Fruit fly (Drosophila melanogaster) whole organism, embryonic: ENCODE measurements around the gene mTerf3.

Source experiments
- Atf3 ChIP-seq: fragments of 200-800 bp; sonication (Bioruptor generic); optimal IDR thresholded peaks from 3 replicates; lab custom pipeline; 2016; ENCODE audit warnings: missing biosample characterization, missing genetic modification characterization
- BEAF-32 ChIP-seq: fragments of 200-800 bp; sonication (Bioruptor generic); optimal IDR thresholded peaks from 3 replicates; lab custom pipeline; 2017; ENCODE audit warnings: missing biosample characterization, missing genetic modification characterization, mild to moderate bottlenecking, moderate library complexity, missing genetic modification reagents
- CG10147 ChIP-seq: fragments of 200-800 bp; sonication (Bioruptor generic); optimal IDR thresholded peaks from 2 replicates; lab custom pipeline; 2019; ENCODE audit warnings: missing biosample characterization, mild to moderate bottlenecking, missing genetic modification characterization, moderate library complexity
- CG10267 ChIP-seq: fragments of 200-800 bp; sonication (Bioruptor generic); optimal IDR thresholded peaks from 2 replicates; lab custom pipeline; 2018; ENCODE audit warnings: missing biosample characterization, mild to moderate bottlenecking, missing genetic modification characterization, moderate library complexity
- CG11085 ChIP-seq: fragments of 200-800 bp; sonication (Bioruptor generic); IDR thresholded peaks from 2 replicates; pipeline ENCODE4 v1.3.6; 2022; ENCODE audit warnings: missing biosample characterization, missing genetic modification characterization
- CG15073 ChIP-seq: fragments of 200-800 bp; sonication (Bioruptor generic); optimal IDR thresholded peaks from 2 replicates; lab custom pipeline; 2016; ENCODE audit warnings: missing biosample characterization, missing genetic modification characterization
- CG16863 ChIP-seq: fragments of 200-800 bp; sonication (Bioruptor generic); optimal IDR thresholded peaks from 3 replicates; lab custom pipeline; 2016; ENCODE audit warnings: missing biosample characterization, missing genetic modification characterization
- CG17328 ChIP-seq: fragments of 200-800 bp; sonication (Bioruptor generic); IDR thresholded peaks from 2 replicates; pipeline ENCODE4 v1.3.6; 2022; ENCODE audit warnings: missing biosample characterization, missing genetic modification characterization
- CG2202 ChIP-seq: fragments of 200-800 bp; sonication (Bioruptor generic); optimal IDR thresholded peaks from 2 replicates; lab custom pipeline; 2018; ENCODE audit warnings: missing biosample characterization, mild to moderate bottlenecking, missing genetic modification characterization
- CG3163 ChIP-seq: fragments of 200-800 bp; sonication (Bioruptor generic); optimal IDR thresholded peaks from 3 replicates; lab custom pipeline; 2016; ENCODE audit warnings: missing biosample characterization, missing genetic modification characterization
- CG32532 ChIP-seq: fragments of 200-800 bp; sonication (Bioruptor generic); IDR thresholded peaks from 2 replicates; pipeline ENCODE4 v1.3.6; 2022; ENCODE audit warnings: missing biosample characterization, missing genetic modification characterization
- CG33213 ChIP-seq: fragments of 200-800 bp; sonication (Bioruptor generic); optimal IDR thresholded peaks from 3 replicates; lab custom pipeline; 2016; ENCODE audit warnings: missing biosample characterization, missing genetic modification characterization
- CG3995 ChIP-seq: fragments of 200-800 bp; sonication (Bioruptor generic); optimal IDR thresholded peaks from 3 replicates; lab custom pipeline; 2016; ENCODE audit warnings: missing biosample characterization, missing genetic modification characterization
- CG6683 ChIP-seq: fragments of 200-800 bp; sonication (Bioruptor generic); optimal IDR thresholded peaks from 2 replicates; lab custom pipeline; 2017; ENCODE audit warnings: missing biosample characterization, mild to moderate bottlenecking, missing genetic modification characterization, missing genetic modification reagents
- CG7963 ChIP-seq: fragments of 200-800 bp; sonication (Bioruptor generic); IDR thresholded peaks from 3 replicates; pipeline ENCODE4 v1.3.6; 2022; ENCODE audit warnings: missing biosample characterization, missing genetic modification characterization; ENCODE audit not compliant: partially characterized antibody
- CG8924 ChIP-seq: fragments of 200-800 bp; optimal IDR thresholded peaks from 3 replicates; lab custom pipeline; 2019; ENCODE audit warnings: missing biosample characterization, mild to moderate bottlenecking, missing genetic modification characterization, moderate library complexity
- CG9932 ChIP-seq: fragments of 200-800 bp; sonication (Bioruptor generic); IDR thresholded peaks from 2 replicates; pipeline ENCODE4 v1.3.6; 2022; ENCODE audit warnings: missing biosample characterization, missing genetic modification characterization
- CHES-1-like ChIP-seq: fragments of 200-800 bp; sonication (Bioruptor generic); optimal IDR thresholded peaks from 2 replicates; lab custom pipeline; 2016; ENCODE audit warnings: missing biosample characterization, missing genetic modification characterization
- Hr78 ChIP-seq, 2 experiments: fragments of 200-800 bp in 1 of 2; fragments of >200 bp in 1 of 2; sonication (Bioruptor generic) in 1 of 2; optimal IDR thresholded peaks; 2 replicates each; lab custom pipeline; 2017 to 2019; ENCODE audit warnings: missing biosample characterization in 2 of 2, missing genetic modification characterization in 2 of 2, mild to moderate bottlenecking in 1 of 2, moderate library complexity in 1 of 2
- Nf-YA ChIP-seq: fragments of 200-800 bp; sonication (Bioruptor generic); IDR thresholded peaks from 2 replicates; pipeline ENCODE4 v1.3.6; 2022; ENCODE audit warnings: missing biosample characterization, missing genetic modification characterization
- Nf-YC ChIP-seq: fragments of 200-800 bp; optimal IDR thresholded peaks from 3 replicates; lab custom pipeline; 2019; ENCODE audit warnings: missing biosample characterization, mild to moderate bottlenecking, missing genetic modification characterization, moderate library complexity
- Rfx ChIP-seq: fragments of 200-800 bp; sonication (Bioruptor generic); IDR thresholded peaks from 2 replicates; pipeline ENCODE4 v1.3.6; 2022; ENCODE audit warnings: missing biosample characterization, missing genetic modification characterization
- Xbp1 ChIP-seq: fragments of 200-800 bp; sonication (Bioruptor generic); optimal IDR thresholded peaks from 3 replicates; lab custom pipeline; 2016; ENCODE audit warnings: missing biosample characterization, mild to moderate bottlenecking, missing genetic modification characterization
- ap ChIP-seq: fragments of 200-800 bp; sonication (Bioruptor generic); IDR thresholded peaks from 2 replicates; pipeline ENCODE4 v1.3.6; 2022; ENCODE audit warnings: missing biosample characterization, missing genetic modification characterization
- ase ChIP-seq: fragments of 200-800 bp; sonication (Bioruptor generic); IDR thresholded peaks from 3 replicates; pipeline ENCODE4 v1.3.6; 2022; ENCODE audit warnings: missing biosample characterization, missing genetic modification characterization
- cg ChIP-seq: fragments of 200-800 bp; sonication (Bioruptor generic); optimal IDR thresholded peaks from 3 replicates; lab custom pipeline; 2019; ENCODE audit warnings: missing biosample characterization, mild to moderate bottlenecking, missing genetic modification characterization, moderate library complexity
- chinmo ChIP-seq: fragments of 200-800 bp; sonication (Bioruptor generic); IDR thresholded peaks from 4 replicates; pipeline ENCODE4 v1.3.6; 2022; ENCODE audit warnings: missing biosample characterization, missing genetic modification characterization; ENCODE audit not compliant: partially characterized antibody
- dan ChIP-seq: fragments of 200-800 bp; sonication (Bioruptor generic); IDR thresholded peaks from 2 replicates; pipeline ENCODE4 v1.3.6; 2022; ENCODE audit warnings: missing biosample characterization, missing genetic modification characterization
- dmrt11E ChIP-seq: fragments of 200-800 bp; sonication (Bioruptor generic); optimal IDR thresholded peaks from 3 replicates; lab custom pipeline; 2018; ENCODE audit warnings: missing biosample characterization, mild to moderate bottlenecking, missing genetic modification characterization, moderate library complexity
- gem ChIP-seq: fragments of 200-800 bp; sonication (Bioruptor generic); optimal IDR thresholded peaks from 2 replicates; lab custom pipeline; 2019; ENCODE audit warnings: missing biosample characterization, mild to moderate bottlenecking, missing genetic modification characterization, moderate library complexity
- grau ChIP-seq: fragments of 200-800 bp; optimal IDR thresholded peaks from 3 replicates; lab custom pipeline; 2019; ENCODE audit warnings: missing biosample characterization, mild to moderate bottlenecking, missing genetic modification characterization, moderate library complexity
- grn ChIP-seq: fragments of 200-800 bp; sonication (Bioruptor generic); optimal IDR thresholded peaks from 3 replicates; lab custom pipeline; 2017; ENCODE audit warnings: missing biosample characterization, missing genetic modification characterization
- hkb ChIP-seq, 2 experiments: fragments of 200-800 bp in 1 of 2; fragments of >200 bp in 1 of 2; sonication (Bioruptor generic) in 1 of 2; IDR thresholded peaks in 1 of 2; optimal IDR thresholded peaks in 1 of 2; 2 replicates each; pipeline versions ENCODE4 v1.3.6 to Lab custom; 2017 to 2022; ENCODE audit warnings: missing biosample characterization in 1 of 2, missing genetic modification characterization in 1 of 2
- maf-S ChIP-seq: fragments of 200-800 bp; sonication (Bioruptor generic); optimal IDR thresholded peaks from 2 replicates; lab custom pipeline; 2016; ENCODE audit warnings: missing biosample characterization, missing genetic modification characterization
- mirr ChIP-seq: fragments of 200-800 bp; sonication (Bioruptor generic); optimal IDR thresholded peaks from 3 replicates; lab custom pipeline; 2018; ENCODE audit warnings: missing biosample characterization, mild to moderate bottlenecking, missing genetic modification characterization
- nau ChIP-seq: fragments of 200-800 bp; sonication (Bioruptor generic); optimal IDR thresholded peaks from 3 replicates; lab custom pipeline; 2017; ENCODE audit warnings: missing biosample characterization, mild to moderate bottlenecking, missing genetic modification characterization, missing genetic modification reagents
- nom ChIP-seq: fragments of 200-800 bp; sonication (Bioruptor generic); optimal IDR thresholded peaks from 2 replicates; lab custom pipeline; 2017; ENCODE audit warnings: missing biosample characterization, missing genetic modification characterization, mild to moderate bottlenecking, moderate library complexity, missing genetic modification reagents
- p53 ChIP-seq: fragments of 200-800 bp; sonication (Bioruptor generic); optimal IDR thresholded peaks from 2 replicates; lab custom pipeline; 2016; ENCODE audit warnings: missing biosample characterization, missing genetic modification characterization
- phol ChIP-seq: fragments of 200-800 bp; sonication (Bioruptor generic); optimal IDR thresholded peaks from 3 replicates; lab custom pipeline; 2018; ENCODE audit warnings: missing biosample characterization, mild to moderate bottlenecking, missing genetic modification characterization, moderate library complexity
- psq ChIP-seq: fragments of 200-800 bp; sonication (Bioruptor generic); optimal IDR thresholded peaks from 2 replicates; lab custom pipeline; 2017; ENCODE audit warnings: missing biosample characterization, missing genetic modification characterization
- ranshi ChIP-seq: fragments of 200-800 bp; sonication (Bioruptor generic); IDR thresholded peaks from 2 replicates; pipeline ENCODE4 v1.3.6; 2022; ENCODE audit warnings: missing biosample characterization, missing genetic modification characterization
- run ChIP-seq: fragments of 200-800 bp; sonication (Bioruptor generic); optimal IDR thresholded peaks from 3 replicates; lab custom pipeline; 2018; ENCODE audit warnings: missing biosample characterization, mild to moderate bottlenecking, missing genetic modification characterization
- scrt ChIP-seq: fragments of 200-800 bp; sonication (Bioruptor generic); optimal IDR thresholded peaks from 2 replicates; lab custom pipeline; 2018; ENCODE audit warnings: missing biosample characterization, mild to moderate bottlenecking, missing genetic modification characterization, moderate library complexity
- sens ChIP-seq: fragments of 200-800 bp; sonication (Bioruptor generic); peaks from one replicate; lab custom pipeline; 2016; ENCODE audit warnings: missing biosample characterization, missing genetic modification characterization
- sisA ChIP-seq: fragments of 200-800 bp; sonication (Bioruptor generic); IDR thresholded peaks from 2 replicates; pipeline ENCODE4 v1.3.6; 2022; ENCODE audit warnings: missing biosample characterization, missing genetic modification characterization
- sug ChIP-seq: fragments of 200-800 bp; optimal IDR thresholded peaks from 2 replicates; lab custom pipeline; 2019; ENCODE audit warnings: missing biosample characterization, mild to moderate bottlenecking, missing genetic modification characterization, moderate library complexity
- twi ChIP-seq: fragments of 200-800 bp; optimal IDR thresholded peaks from 2 replicates; lab custom pipeline; 2019; ENCODE audit warnings: missing biosample characterization, mild to moderate bottlenecking, missing genetic modification characterization, moderate library complexity
- tx ChIP-seq: fragments of 200-800 bp; sonication (Bioruptor generic); optimal IDR thresholded peaks from 2 replicates; lab custom pipeline; 2016; ENCODE audit warnings: missing biosample characterization, missing genetic modification characterization
- zen ChIP-seq: fragments of 200-800 bp; sonication (Bioruptor generic); optimal IDR thresholded peaks from 3 replicates; lab custom pipeline; 2018; ENCODE audit warnings: missing biosample characterization, mild to moderate bottlenecking, missing genetic modification characterization, moderate library complexity

The mTerf3 gene

dm6 chr3L:20508136-20508635, 12.4 kb downstream of the mTerf3 start (continued):
- TF ChIP-seq CG9932 (GFP tag; lab: Robert Waterston, UW) (peak; percentile 98), dan (GFP tag; lab: Robert Waterston, UW) (peak; percentile 78), Xbp1 (peak; percentile 93), sisA (GFP tag; lab: Robert Waterston, UW) (peak; percentile 90), Atf3 (GFP tag; lab: Kevin White, UChicago) (peak; percentile 81), grn (GFP tag; lab: Kevin White, UChicago) (peak; percentile 65), Nf-YC (peak; percentile 74), CG11085 (GFP tag; lab: Robert Waterston, UW) (peak; percentile 95), psq (GFP tag; lab: Kevin White, UChicago) (peak; percentile 57), hkb (optimal IDR thresholded peaks at IDR 0.05; lab: Kevin White, UChicago) (no peak), hkb (GFP tag; IDR thresholded peaks at IDR 0.05; lab: Robert Waterston, UW) (peak; percentile 88), CG8924 (tag; lab: Kevin White, UChicago) (peak; percentile 89), grau (peak; percentile 93), CG15073 (GFP tag; lab: Kevin White, UChicago) (peak; percentile 23), zen (tag; lab: Kevin White, UChicago) (peak; percentile 83), run (tag; lab: Kevin White, UChicago) (peak; percentile 73), dmrt11E (tag; lab: Kevin White, UChicago) (peak; percentile 78), CG6683 (GFP tag; lab: Kevin White, UChicago) (peak; percentile 89), CG3163 (peak; percentile 88), ap (GFP tag; lab: Robert Waterston, UW) (peak; percentile 68), CG3995 (GFP tag; lab: Kevin White, UChicago) (peak; percentile 79), p53 (GFP tag; lab: Kevin White, UChicago) (peak; percentile 80), gem (tag; lab: Kevin White, UChicago) (peak; percentile 95), sens (GFP tag; lab: Kevin White, UChicago) (peak; percentile 99), CG2202 (tag; lab: Kevin White, UChicago) (peak; percentile 60), scrt (peak; percentile 84), CG16863 (GFP tag; lab: Kevin White, UChicago) (peak; percentile 82), ranshi (peak; percentile 91; the same call in 1 of the 2 replicates), Nf-YA (GFP tag; lab: Robert Waterston, UW) (peak; percentile 57; the same call in 1 of the 2 replicates), twi (no peak), BEAF-32 (GFP tag; lab: Kevin White, UChicago) (peak; percentile 31), Hr78 (GFP tag; optimal IDR thresholded peaks at IDR 0.05; lab: Kevin White, UChicago) (peak in 1 of 2 experiments; percentile 58), CHES-1-like (GFP tag; lab: Kevin White, UChicago) (peak; percentile 94), sug (tag; lab: Kevin White, UChicago) (peak; percentile 92), cg (no peak), CG7963 (peak; percentile 49; the same call in 1 of the 3 replicates), chinmo (0 out of 4 replicates have a peak, but pooled peaks have one; percentile 38), maf-S (GFP tag; lab: Kevin White, UChicago) (peak; percentile 88), mirr (GFP tag; lab: Kevin White, UChicago) (peak; percentile 89), CG17328 (GFP tag; lab: Robert Waterston, UW) (peak; percentile 83), tx (GFP tag; lab: Kevin White, UChicago) (peak; percentile 88), CG32532 (peak; percentile 98), phol (peak; percentile 87), Rfx (peak; percentile 98), ase (GFP tag; lab: Robert Waterston, UW) (peak; percentile 84; the same call in 2 of the 3 replicates), nom (GFP tag; lab: Kevin White, UChicago) (peak; percentile 85), CG10267 (peak; percentile 80), nau (GFP tag; lab: Kevin White, UChicago) (peak; percentile 89), CG33213 (peak; percentile 81), CG10147 (peak; percentile 97)
